Fruit fly (Drosophila melanogaster) whole organism, embryonic: ENCODE results near the gene Edg91.
A peak's percentile ranks its signal among the peaks of the same experiment; 100 is the strongest.

Source experiments
- Antp ChIP-seq: fragments of 200-800 bp; sonication (Bioruptor generic); optimal IDR thresholded peaks from 3 replicates; lab custom pipeline; 2016; ENCODE audit warnings: missing biosample characterization, missing genetic modification characterization
- Bdp1 ChIP-seq: fragments of 200-800 bp; sonication (Bioruptor generic); optimal IDR thresholded peaks from 3 replicates; lab custom pipeline; 2016; ENCODE audit warnings: missing biosample characterization, missing genetic modification characterization
- CG10979 ChIP-seq: fragments of 200-800 bp; sonication (Bioruptor generic); optimal IDR thresholded peaks from 2 replicates; lab custom pipeline; 2018; ENCODE audit warnings: missing biosample characterization, mild to moderate bottlenecking, missing genetic modification characterization, moderate library complexity
- CG11723 ChIP-seq: fragments of 200-800 bp; sonication (Bioruptor generic); optimal IDR thresholded peaks from 2 replicates; lab custom pipeline; 2017; ENCODE audit warnings: missing biosample characterization, mild to moderate bottlenecking, missing genetic modification characterization
- CG13624 ChIP-seq: fragments of 200-800 bp; sonication (Bioruptor generic); optimal IDR thresholded peaks from 2 replicates; lab custom pipeline; 2016; ENCODE audit warnings: missing biosample characterization, missing genetic modification characterization
- CG14710 ChIP-seq: fragments of 200-800 bp; sonication (Bioruptor generic); optimal IDR thresholded peaks from 3 replicates; lab custom pipeline; 2019; ENCODE audit warnings: missing biosample characterization, mild to moderate bottlenecking, missing genetic modification characterization, moderate library complexity
- CG15269 ChIP-seq: fragments of 200-800 bp; sonication (Bioruptor generic); optimal IDR thresholded peaks from 2 replicates; lab custom pipeline; 2018; ENCODE audit warnings: missing biosample characterization, mild to moderate bottlenecking, missing genetic modification characterization, moderate library complexity
- CG15479 ChIP-seq: fragments of 200-800 bp; sonication (Bioruptor generic); optimal IDR thresholded peaks from 3 replicates; lab custom pipeline; 2019; ENCODE audit warnings: missing biosample characterization, mild to moderate bottlenecking, missing genetic modification characterization, moderate library complexity
- CG2129 ChIP-seq: fragments of 200-800 bp; sonication (Bioruptor generic); IDR thresholded peaks from 2 replicates; pipeline ENCODE4 v1.3.6; 2022; ENCODE audit warnings: missing biosample characterization, missing genetic modification characterization; ENCODE audit not compliant: partially characterized antibody
- CG2678 ChIP-seq: fragments of 200-800 bp; sonication (Bioruptor generic); optimal IDR thresholded peaks from 3 replicates; lab custom pipeline; 2019; ENCODE audit warnings: missing biosample characterization, mild to moderate bottlenecking, missing genetic modification characterization, moderate library complexity
- CG31224 ChIP-seq: fragments of 200-800 bp; sonication (Bioruptor generic); IDR thresholded peaks from 2 replicates; pipeline ENCODE4 v1.3.6; 2022; ENCODE audit warnings: missing biosample characterization, missing genetic modification characterization
- CG42726 ChIP-seq: fragments of 200-800 bp; sonication (Bioruptor generic); IDR thresholded peaks from 2 replicates; pipeline ENCODE4 v1.3.6; 2022; ENCODE audit warnings: missing biosample characterization, missing genetic modification characterization; ENCODE audit not compliant: partially characterized antibody
- CG4328 ChIP-seq: fragments of 200-800 bp; sonication (Bioruptor generic); optimal IDR thresholded peaks from 3 replicates; lab custom pipeline; 2017; ENCODE audit warnings: missing biosample characterization, missing genetic modification reagents, missing genetic modification characterization
- CG7963 ChIP-seq: fragments of 200-800 bp; sonication (Bioruptor generic); IDR thresholded peaks from 3 replicates; pipeline ENCODE4 v1.3.6; 2022; ENCODE audit warnings: missing biosample characterization, missing genetic modification characterization; ENCODE audit not compliant: partially characterized antibody
- CG8478 ChIP-seq: fragments of >200 bp; optimal IDR thresholded peaks from 2 replicates; lab custom pipeline; 2018
- CG8944 ChIP-seq: fragments of 200-800 bp; sonication (Bioruptor generic); optimal IDR thresholded peaks from 3 replicates; lab custom pipeline; 2016; ENCODE audit warnings: missing biosample characterization, missing genetic modification characterization
- Drgx ChIP-seq: fragments of 200-800 bp; sonication (Bioruptor generic); IDR thresholded peaks from 2 replicates; pipeline ENCODE4 v1.3.6; 2022; ENCODE audit warnings: missing biosample characterization, missing genetic modification characterization
- Gug ChIP-seq: fragments of 200-800 bp; sonication (Bioruptor generic); IDR thresholded peaks from 4 replicates; pipeline ENCODE4 v1.3.6; 2022; ENCODE audit warnings: missing biosample characterization, missing genetic modification characterization
- H15 ChIP-seq: fragments of 200-800 bp; sonication (Bioruptor generic); IDR thresholded peaks from 3 replicates; pipeline ENCODE4 v1.3.6; 2022; ENCODE audit warnings: missing biosample characterization, missing genetic modification characterization
- HLH4C ChIP-seq: fragments of 200-800 bp; sonication (Bioruptor generic); IDR thresholded peaks from 3 replicates; pipeline ENCODE4 v1.3.6; 2022; ENCODE audit warnings: missing biosample characterization, missing genetic modification characterization; ENCODE audit not compliant: partially characterized antibody
- Hmr ChIP-seq: fragments of 200-800 bp; sonication (Bioruptor generic); optimal IDR thresholded peaks from 3 replicates; lab custom pipeline; 2017; ENCODE audit warnings: mild to moderate bottlenecking, missing biosample characterization, missing genetic modification reagents, missing genetic modification characterization
- Nf-YA ChIP-seq: fragments of 200-800 bp; sonication (Bioruptor generic); IDR thresholded peaks from 2 replicates; pipeline ENCODE4 v1.3.6; 2022; ENCODE audit warnings: missing biosample characterization, missing genetic modification characterization
- ato ChIP-seq: fragments of 200-800 bp; sonication (Bioruptor generic); IDR thresholded peaks from 2 replicates; pipeline ENCODE4 v1.3.6; 2022; ENCODE audit warnings: missing biosample characterization, missing genetic modification characterization; ENCODE audit not compliant: partially characterized antibody
- bigmax ChIP-seq: fragments of 200-800 bp; sonication (Bioruptor generic); optimal IDR thresholded peaks from 2 replicates; lab custom pipeline; 2018; ENCODE audit warnings: missing biosample characterization, mild to moderate bottlenecking, missing genetic modification characterization
- br ChIP-seq: fragments of >200 bp; optimal IDR thresholded peaks from 2 replicates; lab custom pipeline; 2017
- bsh ChIP-seq, 2 experiments: fragments of 200-800 bp; sonication (Bioruptor generic); optimal IDR thresholded peaks; 2 replicates each; lab custom pipeline; 2017 to 2018; ENCODE audit warnings: mild to moderate bottlenecking in 2 of 2, missing biosample characterization in 2 of 2, missing genetic modification characterization in 2 of 2, moderate library complexity in 1 of 2
- cas ChIP-seq: fragments of 200-800 bp; sonication (Bioruptor generic); IDR thresholded peaks from 2 replicates; pipeline ENCODE4 v1.3.6; 2022; ENCODE audit warnings: missing biosample characterization, missing genetic modification characterization
- cg ChIP-seq: fragments of 200-800 bp; sonication (Bioruptor generic); optimal IDR thresholded peaks from 3 replicates; lab custom pipeline; 2019; ENCODE audit warnings: missing biosample characterization, mild to moderate bottlenecking, missing genetic modification characterization, moderate library complexity
- chm ChIP-seq: fragments of 200-800 bp; sonication (Bioruptor generic); IDR thresholded peaks from 2 replicates; pipeline ENCODE4 v1.3.6; 2022; ENCODE audit warnings: missing biosample characterization, missing genetic modification characterization
- crp ChIP-seq, 2 experiments: fragments of 200-800 bp; sonication (Bioruptor generic); optimal IDR thresholded peaks; 2 replicates in 1 of 2; 3 replicates in 1 of 2; lab custom pipeline; 2017; ENCODE audit warnings: missing biosample characterization in 2 of 2, missing genetic modification characterization in 2 of 2, mild to moderate bottlenecking in 1 of 2, moderate library complexity in 1 of 2
- dpn ChIP-seq, 2 experiments: fragments of 200-800 bp; sonication (Bioruptor generic); optimal IDR thresholded peaks; 3 replicates each; lab custom pipeline; 2016; ENCODE audit warnings: missing biosample characterization in 2 of 2, missing genetic modification characterization in 2 of 2
- esg ChIP-seq: fragments of 200-800 bp; sonication (Bioruptor generic); conservative IDR thresholded peaks from 2 replicates; pipeline ENCODE4 v1.3.6; 2022; ENCODE audit warnings: missing biosample characterization, missing genetic modification characterization
- exex ChIP-seq: fragments of 200-800 bp; sonication (Bioruptor generic); optimal IDR thresholded peaks from 4 replicates; lab custom pipeline; 2018; ENCODE audit warnings: missing biosample characterization, mild to moderate bottlenecking, missing genetic modification characterization, moderate library complexity
- ftz-f1 ChIP-seq: fragments of 200-800 bp; sonication (Bioruptor generic); optimal IDR thresholded peaks from 2 replicates; lab custom pipeline; 2016; ENCODE audit warnings: missing biosample characterization, missing genetic modification characterization
- gcm ChIP-seq: fragments of 200-800 bp; sonication (Bioruptor generic); optimal IDR thresholded peaks from 2 replicates; lab custom pipeline; 2019; ENCODE audit warnings: missing biosample characterization, mild to moderate bottlenecking, missing genetic modification characterization, moderate library complexity
- gsb ChIP-seq: fragments of 200-800 bp; sonication (Bioruptor generic); IDR thresholded peaks from 2 replicates; pipeline ENCODE4 v1.3.6; 2022; ENCODE audit warnings: missing biosample characterization, missing genetic modification characterization
- her ChIP-seq: fragments of 200-800 bp; sonication (Bioruptor generic); optimal IDR thresholded peaks from 2 replicates; lab custom pipeline; 2016; ENCODE audit warnings: missing biosample characterization, missing genetic modification characterization
- inv ChIP-seq: fragments of 200-800 bp; sonication (Bioruptor generic); IDR thresholded peaks from 2 replicates; pipeline ENCODE4 v1.3.6; 2022; ENCODE audit warnings: missing biosample characterization, missing genetic modification characterization; ENCODE audit not compliant: partially characterized antibody
- lilli ChIP-seq: fragments of 200-800 bp; sonication (Bioruptor generic); optimal IDR thresholded peaks from 3 replicates; lab custom pipeline; 2016; ENCODE audit warnings: missing biosample characterization, missing genetic modification characterization
- lola ChIP-seq, 3 experiments: fragments of >200 bp in 2 of 3; fragments of 200-800 bp in 1 of 3; sonication (Bioruptor generic) in 1 of 3; optimal IDR thresholded peaks; 2 replicates each; lab custom pipeline; 2017 to 2019; ENCODE audit warnings: missing biosample characterization in 3 of 3, missing genetic modification characterization in 3 of 3, mild to moderate bottlenecking in 1 of 3, moderate library complexity in 1 of 3
- luna ChIP-seq: fragments of 200-800 bp; sonication (Bioruptor generic); optimal IDR thresholded peaks from 2 replicates; lab custom pipeline; 2016; ENCODE audit warnings: missing biosample characterization, missing genetic modification characterization
- maf-S ChIP-seq: fragments of 200-800 bp; sonication (Bioruptor generic); optimal IDR thresholded peaks from 2 replicates; lab custom pipeline; 2016; ENCODE audit warnings: missing biosample characterization, missing genetic modification characterization
- nau ChIP-seq: fragments of 200-800 bp; sonication (Bioruptor generic); optimal IDR thresholded peaks from 3 replicates; lab custom pipeline; 2017; ENCODE audit warnings: missing biosample characterization, mild to moderate bottlenecking, missing genetic modification characterization, missing genetic modification reagents
- nerfin-1 ChIP-seq: fragments of 200-800 bp; sonication (Bioruptor generic); optimal IDR thresholded peaks from 3 replicates; lab custom pipeline; 2019; ENCODE audit warnings: missing biosample characterization, mild to moderate bottlenecking, missing genetic modification characterization, moderate library complexity
- otp ChIP-seq: fragments of 200-800 bp; sonication (Bioruptor generic); IDR thresholded peaks from 3 replicates; pipeline ENCODE4, ENCODE4 v1.3.6; 2022; ENCODE audit warnings: missing biosample characterization, missing genetic modification characterization
- pb ChIP-seq: fragments of 200-800 bp; sonication (Bioruptor generic); optimal IDR thresholded peaks from 3 replicates; lab custom pipeline; 2016; ENCODE audit warnings: missing biosample characterization, missing genetic modification characterization
- phol ChIP-seq: fragments of 200-800 bp; sonication (Bioruptor generic); optimal IDR thresholded peaks from 3 replicates; lab custom pipeline; 2018; ENCODE audit warnings: missing biosample characterization, mild to moderate bottlenecking, missing genetic modification characterization, moderate library complexity
- sens ChIP-seq: fragments of 200-800 bp; sonication (Bioruptor generic); peaks from one replicate; lab custom pipeline; 2016; ENCODE audit warnings: missing biosample characterization, missing genetic modification characterization
- sob ChIP-seq: fragments of 200-800 bp; sonication (Bioruptor generic); IDR thresholded peaks from 2 replicates; pipeline ENCODE4 v1.3.6; 2022; ENCODE audit warnings: missing biosample characterization, missing genetic modification characterization
- z ChIP-seq: fragments of 200-800 bp; sonication (Bioruptor generic); IDR thresholded peaks from 3 replicates; pipeline ENCODE4 v1.3.6; 2022; ENCODE audit warnings: missing biosample characterization, missing genetic modification characterization
- zen2 ChIP-seq: fragments of 200-800 bp; sonication (Bioruptor generic); IDR thresholded peaks from 3 replicates; pipeline ENCODE4 v1.3.6; 2022; ENCODE audit warnings: missing biosample characterization, missing genetic modification characterization; ENCODE audit not compliant: partially characterized antibody

Edg91 gene

dm6 chr3R:17624549-17624948 is 13.2 kb upstream of the Edg91 start (continued):
- no peak for TF ChIP-seq chm (GFP tag; lab: Robert Waterston, UW)
- TF ChIP-seq her (GFP tag; lab: Kevin White, UChicago), result no peak
- TF ChIP-seq HLH4C, result peak; percentile 71; the same call in 2 of the 3 replicates
- no peak for TF ChIP-seq bigmax
- peak; percentile 71 for TF ChIP-seq CG7963 (GFP tag; lab: Robert Waterston, UW)
- peak; percentile 45; the same call in 1 of the 2 replicates for TF ChIP-seq inv (GFP tag; lab: Robert Waterston, UW)
- TF ChIP-seq luna (GFP tag; lab: Kevin White, UChicago), result no peak
- no peak for TF ChIP-seq CG11723 (GFP tag; lab: Kevin White, UChicago)
- no peak for TF ChIP-seq CG2129
- no peak for TF ChIP-seq cas (GFP tag; lab: Robert Waterston, UW)
- TF ChIP-seq CG4328 (GFP tag; lab: Kevin White, UChicago), result peak; percentile 0
- TF ChIP-seq CG13624 (GFP tag; lab: Kevin White, UChicago), result no peak
- TF ChIP-seq Nf-YA, result no peak
- TF ChIP-seq CG15479 (GFP tag; lab: Kevin White, UChicago), result no peak
- TF ChIP-seq CG15269 (tag; lab: Kevin White, UChicago), result no peak
- TF ChIP-seq nau (GFP tag; lab: Kevin White, UChicago), result no peak
- peak; percentile 82 for TF ChIP-seq sens (GFP tag; lab: Kevin White, UChicago)
- no peak for TF ChIP-seq CG10979 (tag; lab: Kevin White, UChicago)
- peak; percentile 99 for TF ChIP-seq Bdp1 (GFP tag; lab: Kevin White, UChicago)
- no peak for TF ChIP-seq Hmr
- no peak for TF ChIP-seq crp (GFP tag; optimal IDR thresholded peaks at IDR 0.05; lab: Kevin White, UChicago)
- TF ChIP-seq esg (GFP tag; lab: Robert Waterston, UW), result no peak
- 0 out of 3 replicates have a peak, but pooled peaks have one; percentile 37 for TF ChIP-seq zen2
- TF ChIP-seq CG14710 (tag; lab: Kevin White, UChicago), result no peak
- TF ChIP-seq Drgx (GFP tag; lab: Robert Waterston, UW), result no peak
- no peak for TF ChIP-seq gcm (GFP tag; lab: Kevin White, UChicago)
- TF ChIP-seq gsb (GFP tag; lab: Robert Waterston, UW), result no peak
- peak; percentile 31 for TF ChIP-seq ftz-f1 (GFP tag; lab: Kevin White, UChicago)
- no peak for TF ChIP-seq dpn (GFP tag; optimal IDR thresholded peaks at IDR 0.05; lab: Kevin White, UChicago)
- no peak for TF ChIP-seq CG31224 (GFP tag; lab: Robert Waterston, UW)
- no peak for TF ChIP-seq lilli (GFP tag; lab: Kevin White, UChicago)
- TF ChIP-seq H15 (GFP tag; lab: Robert Waterston, UW), result no peak
- TF ChIP-seq z (GFP tag; lab: Robert Waterston, UW), result no peak
- TF ChIP-seq Gug (GFP tag; lab: Robert Waterston, UW), result no peak
- no peak for TF ChIP-seq pb (GFP tag; lab: Kevin White, UChicago)
- TF ChIP-seq exex (tag; lab: Kevin White, UChicago), result peak; percentile 59
- TF ChIP-seq CG8478 (lab: Kevin White, UChicago), result no peak
- peak; percentile 69; the same call in 1 of the 2 replicates for TF ChIP-seq CG42726 (GFP tag; lab: Robert Waterston, UW)
- no peak for TF ChIP-seq nerfin-1 (tag; lab: Kevin White, UChicago)
- no peak for TF ChIP-seq CG8944 (GFP tag; lab: Kevin White, UChicago)
- no peak for TF ChIP-seq phol (tag; lab: Kevin White, UChicago)
- no peak for TF ChIP-seq Antp (GFP tag; lab: Kevin White, UChicago)
- no peak for TF ChIP-seq maf-S (GFP tag; lab: Kevin White, UChicago)
- TF ChIP-seq bsh (GFP tag; optimal IDR thresholded peaks at IDR 0.05; lab: Kevin White, UChicago), result no peak
- TF ChIP-seq sob (GFP tag; lab: Robert Waterston, UW), result no peak
- TF ChIP-seq ato (GFP tag; lab: Robert Waterston, UW), result peak; percentile 66; the same call in 1 of the 2 replicates
- no peak for TF ChIP-seq cg
- no peak for TF ChIP-seq lola (GFP tag; optimal IDR thresholded peaks at IDR 0.05; lab: Kevin White, UChicago)
- no peak for TF ChIP-seq br
- TF ChIP-seq CG2678 (tag; lab: Kevin White, UChicago), result no peak
- TF ChIP-seq otp, result no peak
